Worm (Caenorhabditis elegans): ENCODE results near the gene Y6E2A.5.
A peak's percentile ranks its signal among the peaks of the same experiment; 100 is the strongest.

The Y6E2A.5 gene

DNA sequence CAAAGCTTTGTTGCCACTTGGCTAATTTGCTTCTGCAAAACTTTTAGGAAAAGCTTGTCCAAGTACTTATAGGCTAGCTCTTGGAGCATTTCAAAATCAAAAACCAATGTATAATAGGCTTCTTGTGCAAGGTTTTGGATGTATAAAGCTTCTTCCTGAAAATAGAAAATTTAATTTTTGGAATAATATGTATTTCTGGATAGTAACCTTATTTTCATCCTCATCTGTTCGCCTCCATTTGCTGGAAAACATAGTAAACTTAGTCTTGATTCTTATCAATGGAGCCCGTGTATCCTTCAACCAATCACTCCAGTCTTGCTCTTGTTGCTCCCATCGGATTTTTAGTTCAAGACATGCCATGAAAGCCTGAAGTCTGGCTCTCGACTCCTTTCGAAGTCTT is 1.8 kb downstream of the Y6E2A.5 start, which contains the start of gene Y6E2A.4:
Y6E2A.4 (minus strand) TSS at position 101 of the 400 bp plus-strand sequence.
- TF ChIP-seq vab-7 (GFP tag; IDR thresholded peaks at IDR 0.05) (no peak), arid-1 (GFP tag; conservative IDR thresholded peaks at IDR 0.05) (no peak), daf-12 (tag; optimal IDR thresholded peaks at IDR 0.05) (no peak), ztf-7 (tag; optimal IDR thresholded peaks at IDR 0.05) (no peak), nhr-237 (tag; optimal IDR thresholded peaks at IDR 0.05) (no peak), attf-4 (tag; optimal IDR thresholded peaks at IDR 0.05) (no peak), T20F7.1 (GFP tag; optimal IDR thresholded peaks at IDR 0.05) (no peak), ama-1 (optimal IDR thresholded peaks at IDR 0.05) (no peak), mdt-29 (GFP tag; IDR thresholded peaks at IDR 0.05) (no peak)

DNA sequence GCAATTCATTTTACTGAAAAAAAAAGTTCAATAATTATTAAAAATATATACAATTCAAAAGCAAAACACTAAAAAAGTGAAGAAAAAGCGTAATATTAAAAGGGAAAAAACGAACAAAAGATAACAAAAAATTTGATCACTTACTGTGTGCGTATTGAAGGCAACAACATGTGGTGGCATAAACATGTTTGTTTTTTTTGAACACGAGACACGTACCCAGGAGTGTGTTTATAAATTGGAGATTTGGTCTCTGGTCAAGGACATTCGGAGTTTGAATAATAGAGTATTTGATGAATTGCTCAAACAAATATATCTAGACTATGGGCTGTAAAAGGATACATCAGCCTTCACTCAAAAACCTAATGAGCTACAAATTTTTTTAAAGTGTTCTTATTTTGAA is 2.8 kb downstream of the Y6E2A.5 start:
- TF ChIP-seq daf-16 (GFP tag; optimal IDR thresholded peaks at IDR 0.05) (peak in 1 of 2 experiments; percentile 83), daf-16 (tag; optimal IDR thresholded peaks at IDR 0.05) (peak; percentile 94), dve-1 (tag; optimal IDR thresholded peaks at IDR 0.05; ENCODE audit: insufficient read depth) (peak; percentile 27), mep-1 (tag; optimal IDR thresholded peaks at IDR 0.05) (no peak), unc-62 (GFP tag; optimal IDR thresholded peaks at IDR 0.05 in 1 of 2) (peak in 1 of 2 experiments; percentile 54), unc-62 (tag; optimal IDR thresholded peaks at IDR 0.05) (no peak), mdl-1 (tag; optimal IDR thresholded peaks at IDR 0.05) (peak in 1 of 2 experiments; percentile 11)

DNA sequence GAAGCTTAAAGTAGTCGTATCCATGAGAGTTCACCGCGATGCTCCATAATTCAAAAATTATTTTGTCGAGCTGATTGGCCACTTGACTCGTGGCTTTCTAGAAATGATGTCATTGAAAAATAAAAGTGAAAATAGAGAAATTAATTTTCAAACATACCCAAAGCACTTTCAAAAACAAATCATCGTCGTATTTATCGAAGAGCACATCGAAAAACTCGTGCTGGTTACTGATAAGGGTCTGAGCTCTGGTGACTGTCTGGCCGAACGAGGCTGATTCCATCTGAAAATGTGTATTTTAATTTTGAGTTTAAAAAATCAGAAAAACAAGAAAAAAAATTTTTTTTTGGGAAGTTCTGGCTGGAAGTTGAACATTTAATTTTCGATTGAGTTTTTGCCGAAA is 6.1 kb downstream of the Y6E2A.5 start:
- TF ChIP-seq dve-1 (tag; optimal IDR thresholded peaks at IDR 0.05; ENCODE audit: insufficient read depth) (peak; percentile 66), hlh-30 (tag; optimal IDR thresholded peaks at IDR 0.05; ENCODE audit: insufficient read depth) (peak; percentile 39), ZK337.2 (GFP tag; IDR thresholded peaks at IDR 0.05) (no peak), daf-16 (GFP tag; optimal IDR thresholded peaks at IDR 0.05) (no peak), daf-16 (tag; optimal IDR thresholded peaks at IDR 0.05) (peak; percentile 84)

DNA sequence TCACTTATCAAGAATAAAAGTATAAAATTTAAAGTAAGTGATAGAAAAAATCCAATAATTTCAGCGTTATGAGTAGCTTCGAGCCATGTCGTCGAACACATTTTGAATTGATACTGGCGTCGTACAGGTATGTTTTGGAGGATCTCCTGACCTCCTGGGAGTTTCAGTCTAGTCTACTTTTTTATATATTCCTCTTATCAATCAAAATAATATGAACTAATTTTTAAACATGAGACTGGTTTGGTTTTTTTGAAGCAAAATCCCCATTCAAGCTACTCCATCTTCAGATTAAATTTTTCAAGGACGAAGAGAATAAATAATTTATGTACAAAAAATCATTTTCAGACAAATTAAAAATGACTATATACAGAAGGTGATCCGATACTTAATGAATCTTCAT is 6.6 kb downstream of the Y6E2A.5 start, which contains the start of gene str-101:
str-101 (minus strand) TSS at position 101 of the 400 bp plus-strand sequence.
- TF ChIP-seq lin-38 (GFP tag; IDR thresholded peaks at IDR 0.05) = no peak
- TF ChIP-seq duxl-1 (tag; optimal IDR thresholded peaks at IDR 0.05; ENCODE audit: poor library complexity) = no peak
- TF ChIP-seq lin-1 (GFP tag; IDR thresholded peaks at IDR 0.05) = no peak
- no peak for TF ChIP-seq vab-7 (GFP tag; IDR thresholded peaks at IDR 0.05)
- no peak for TF ChIP-seq hlh-11 (tag; optimal IDR thresholded peaks at IDR 0.05)
- TF ChIP-seq ceh-82 (tag; optimal IDR thresholded peaks at IDR 0.05) = no peak
- TF ChIP-seq gei-8 (GFP tag; optimal IDR thresholded peaks at IDR 0.05) = no peak
- TF ChIP-seq nhr-11 (tag; optimal IDR thresholded peaks at IDR 0.05) = no peak
- TF ChIP-seq T20F7.1 (GFP tag; optimal IDR thresholded peaks at IDR 0.05) = no peak
- no peak for TF ChIP-seq dpl-1 (GFP tag; optimal IDR thresholded peaks at IDR 0.05)
- no peak for TF ChIP-seq tra-1 (GFP tag; IDR thresholded peaks at IDR 0.05)
- TF ChIP-seq madf-9 (GFP tag; conservative IDR thresholded peaks at IDR 0.05) = no peak
- no peak for TF ChIP-seq ceh-20 (GFP tag; IDR thresholded peaks at IDR 0.05)
- TF ChIP-seq F49E8.2 (tag; optimal IDR thresholded peaks at IDR 0.05; ENCODE audit: borderline replicate concordance) = no peak
- no peak for TF ChIP-seq saeg-2 (GFP tag; IDR thresholded peaks at IDR 0.05)
- no peak for TF ChIP-seq F10B5.3 (tag; optimal IDR thresholded peaks at IDR 0.05)
- no peak for TF ChIP-seq daf-8 (GFP tag; IDR thresholded peaks at IDR 0.05)

DNA sequence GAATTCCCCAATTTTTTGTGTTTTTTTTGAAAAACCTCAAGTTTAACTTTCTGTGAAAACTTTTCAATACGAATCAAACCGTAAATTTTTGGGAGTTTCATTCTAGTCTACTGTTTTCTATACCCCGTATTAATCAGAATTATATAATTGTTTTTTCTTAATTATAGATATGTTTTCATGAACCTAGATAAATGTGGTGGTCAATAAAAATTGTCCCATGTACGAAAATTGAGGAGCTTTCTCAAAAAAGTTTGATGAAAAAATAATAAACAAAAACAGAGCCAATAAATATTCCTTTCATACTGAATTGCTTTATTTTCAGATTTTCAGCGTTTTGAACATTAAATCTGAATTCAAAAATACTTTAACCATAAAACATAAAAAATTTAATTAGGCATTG is 8.1 kb downstream of the Y6E2A.5 start, which contains the start of gene Y6E2A.1:
Y6E2A.1 (minus strand) TSS at position 101 of the 400 bp plus-strand sequence.
- no peak for TF ChIP-seq pha-4 (GFP tag; IDR thresholded peaks at IDR 0.05)
- no peak for TF ChIP-seq pha-4 (tag; optimal IDR thresholded peaks at IDR 0.05)
- no peak for TF ChIP-seq lin-13 (GFP tag; optimal IDR thresholded peaks at IDR 0.05)
- no peak for TF ChIP-seq daf-8 (GFP tag; IDR thresholded peaks at IDR 0.05)
- TF ChIP-seq sdz-12 (GFP tag; optimal IDR thresholded peaks at IDR 0.05) = no peak
- TF ChIP-seq unc-130 (GFP tag; optimal IDR thresholded peaks at IDR 0.05) = no peak
- no peak for TF ChIP-seq dmd-9 (GFP tag; IDR thresholded peaks at IDR 0.05)
- no peak for TF ChIP-seq F44E2.7 (GFP tag; IDR thresholded peaks at IDR 0.05)
- TF ChIP-seq jun-1 (tag; optimal IDR thresholded peaks at IDR 0.05) = no peak
- TF ChIP-seq duxl-1 (tag; optimal IDR thresholded peaks at IDR 0.05; ENCODE audit: poor library complexity) = no peak
- TF ChIP-seq dmd-8 (GFP tag; IDR thresholded peaks at IDR 0.05) = no peak
- TF ChIP-seq zip-11 (GFP tag; IDR thresholded peaks at IDR 0.05) = no peak
- no peak for TF ChIP-seq ctbp-1 (GFP tag; IDR thresholded peaks at IDR 0.05)
- TF ChIP-seq cey-2 (tag; optimal IDR thresholded peaks at IDR 0.05; ENCODE audit: borderline replicate concordance, insufficient read depth) = no peak
- no peak for TF ChIP-seq nhr-6 (tag; optimal IDR thresholded peaks at IDR 0.05)
- TF ChIP-seq vab-7 (GFP tag; IDR thresholded peaks at IDR 0.05) = no peak
